Comparison of ENCODE assay signal across 1 fruit fly cellular context in the genomic region with DNA sequence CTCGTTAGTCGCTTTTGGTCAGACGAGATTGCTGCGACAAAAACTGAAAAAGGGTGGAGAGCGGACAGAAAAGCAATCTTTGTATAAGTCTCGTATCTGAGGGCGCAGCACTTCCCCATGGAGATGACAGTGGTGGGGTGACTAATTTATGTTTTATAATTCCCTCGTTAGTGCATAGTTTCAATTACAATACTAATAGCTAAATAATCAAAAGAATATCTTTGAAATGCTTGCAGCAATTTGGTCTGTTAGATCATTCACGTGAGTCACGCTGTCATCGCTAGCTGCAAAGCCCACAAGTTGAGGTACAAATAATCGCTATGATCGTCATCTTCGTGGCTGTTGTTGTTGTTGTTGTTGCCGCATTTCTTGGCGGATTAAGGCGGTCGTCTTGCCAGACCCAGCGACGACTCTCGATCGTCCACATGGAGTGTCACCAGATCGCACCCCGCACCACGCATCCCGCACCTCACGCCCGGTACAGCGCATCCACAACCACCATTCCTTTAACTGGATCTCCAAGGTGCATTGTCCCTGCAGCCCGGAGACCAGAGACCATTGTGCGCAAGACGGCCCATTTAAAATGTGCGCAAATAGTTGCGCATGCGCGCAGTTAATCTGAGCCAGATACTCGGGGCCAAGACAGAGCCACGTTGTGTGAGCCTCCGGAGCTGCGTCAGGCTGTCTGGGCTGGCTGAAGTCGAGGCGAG.
TF ChIP-seq lines count a peak whose summit lies in the region.

No protein-coding gene starts in this region.

TF ChIP-seq in whole organism, embryonic, 481 proteins besides CTCF, POLR2A, EP300 and RAD21 (continued from another document and continues in another):
- TF ChIP-seq CG13424 (tag; optimal IDR thresholded peaks at IDR 0.05; lab: Kevin White, UChicago) (peak; percentile 15), ftz-f1 (GFP tag; optimal IDR thresholded peaks at IDR 0.05; lab: Kevin White, UChicago) (no peak), CG1792 (GFP tag; optimal IDR thresholded peaks at IDR 0.05; lab: Kevin White, UChicago) (no peak), tio (GFP tag; optimal IDR thresholded peaks at IDR 0.05; lab: Kevin White, UChicago) (no peak), CG4360 (GFP tag; IDR thresholded peaks at IDR 0.05; lab: Robert Waterston, UW) (peak; percentile 67), CG7928 (GFP tag; optimal IDR thresholded peaks at IDR 0.05; lab: Kevin White, UChicago) (no peak), sim (GFP tag; IDR thresholded peaks at IDR 0.05; lab: Robert Waterston, UW) (peak; percentile 55; the same call in 1 of the 2 replicates), Hr78 (GFP tag; optimal IDR thresholded peaks at IDR 0.05; lab: Kevin White, UChicago) (no peak), Doc3 (GFP tag; IDR thresholded peaks at IDR 0.05; lab: Robert Waterston, UW; ENCODE audit: partially characterized antibody) (peak; percentile 64), CG7556 (GFP tag; optimal IDR thresholded peaks at IDR 0.05; lab: Kevin White, UChicago) (no peak), CG8478 (optimal IDR thresholded peaks at IDR 0.05; lab: Kevin White, UChicago) (no peak), Usf (GFP tag; optimal IDR thresholded peaks at IDR 0.05; lab: Kevin White, UChicago) (no peak), Dip3 (GFP tag; optimal IDR thresholded peaks at IDR 0.05; lab: Kevin White, UChicago) (no peak), Sin3A (optimal IDR thresholded peaks at IDR 0.05; lab: Kevin White, UChicago) (no peak), CG31365 (tag; optimal IDR thresholded peaks at IDR 0.05; lab: Kevin White, UChicago) (no peak), scrt (GFP tag; optimal IDR thresholded peaks at IDR 0.05; lab: Kevin White, UChicago) (no peak), CG18764 (GFP tag; optimal IDR thresholded peaks at IDR 0.05; lab: Kevin White, UChicago) (no peak), CG32532 (GFP tag; IDR thresholded peaks at IDR 0.05; lab: Robert Waterston, UW) (no peak), Neu2 (GFP tag; optimal IDR thresholded peaks at IDR 0.05; lab: Kevin White, UChicago; ENCODE audit: borderline replicate concordance) (no peak), pan (optimal IDR thresholded peaks at IDR 0.05; lab: Kevin White, UChicago) (no peak), pan (GFP tag; optimal IDR thresholded peaks at IDR 0.05 in 1 of 2, IDR thresholded peaks at IDR 0.05 in 1 of 2) (peak in 1 of 2 experiments; percentile 26), CG15601 (tag; optimal IDR thresholded peaks at IDR 0.05; lab: Kevin White, UChicago) (peak; percentile 7), peb (GFP tag; IDR thresholded peaks at IDR 0.05; lab: Robert Waterston, UW) (peak; percentile 24; the same call in 1 of the 2 replicates), sna (GFP tag; IDR thresholded peaks at IDR 0.05; lab: Robert Waterston, UW; ENCODE audit: partially characterized antibody) (peak; percentile 33; the same call in 1 of the 2 replicates), ken (GFP tag; IDR thresholded peaks at IDR 0.05; lab: Robert Waterston, UW) (no peak), hkb (optimal IDR thresholded peaks at IDR 0.05; lab: Kevin White, UChicago) (no peak), hkb (GFP tag; IDR thresholded peaks at IDR 0.05; lab: Robert Waterston, UW) (peak; percentile 54), CkIIα-i1 (GFP tag; IDR thresholded peaks at IDR 0.05; lab: Robert Waterston, UW) (no peak), CG9876 (GFP tag; optimal IDR thresholded peaks at IDR 0.05; lab: Kevin White, UChicago) (no peak), CG6272 (GFP tag; IDR thresholded peaks at IDR 0.05; lab: Robert Waterston, UW) (peak; percentile 24; the same call in 1 of the 2 replicates), CG10274 (GFP tag; optimal IDR thresholded peaks at IDR 0.05; lab: Kevin White, UChicago) (no peak), CG15479 (GFP tag; optimal IDR thresholded peaks at IDR 0.05; lab: Kevin White, UChicago) (no peak), CG14710 (tag; optimal IDR thresholded peaks at IDR 0.05; lab: Kevin White, UChicago) (peak; percentile 47), CG6254 (GFP tag; optimal IDR thresholded peaks at IDR 0.05; lab: Kevin White, UChicago) (peak; percentile 32), kay (GFP tag; optimal IDR thresholded peaks at IDR 0.05; lab: Kevin White, UChicago) (no peak), Meics (GFP tag; optimal IDR thresholded peaks at IDR 0.05; lab: Kevin White, UChicago) (no peak), E2f1 (GFP tag; IDR thresholded peaks at IDR 0.05; lab: Robert Waterston, UW) (peak; percentile 36; the same call in 1 of the 2 replicates), ttk (GFP tag; IDR thresholded peaks at IDR 0.05; lab: Robert Waterston, UW) (peak; percentile 47), CG2199 (GFP tag; IDR thresholded peaks at IDR 0.05; lab: Robert Waterston, UW) (peak; percentile 18; the same call in 1 of the 3 replicates), sisA (GFP tag; IDR thresholded peaks at IDR 0.05; lab: Robert Waterston, UW) (peak; percentile 47; the same call in 1 of the 2 replicates), CG18476 (GFP tag; optimal IDR thresholded peaks at IDR 0.05; lab: Kevin White, UChicago) (no peak), Trl (optimal IDR thresholded peaks at IDR 0.05; lab: Kevin White, UChicago) (no peak), Trl (GFP tag; optimal IDR thresholded peaks at IDR 0.05; lab: Kevin White, UChicago) (no peak), klu (GFP tag; IDR thresholded peaks at IDR 0.05; lab: Robert Waterston, UW) (no peak), cato (GFP tag; optimal IDR thresholded peaks at IDR 0.05; lab: Kevin White, UChicago; ENCODE audit: borderline replicate concordance) (no peak), CG17361 (GFP tag; IDR thresholded peaks at IDR 0.05; lab: Robert Waterston, UW) (peak; percentile 36; the same call in 1 of the 3 replicates), gcm (GFP tag; optimal IDR thresholded peaks at IDR 0.05; lab: Kevin White, UChicago) (no peak), Asciz (GFP tag; optimal IDR thresholded peaks at IDR 0.05; lab: Kevin White, UChicago) (peak; percentile 34), CG12236 (GFP tag; optimal IDR thresholded peaks at IDR 0.05; lab: Kevin White, UChicago) (no peak), tin (GFP tag; optimal IDR thresholded peaks at IDR 0.05; lab: Kevin White, UChicago) (peak; percentile 40), CG9727 (GFP tag; optimal IDR thresholded peaks at IDR 0.05; lab: Kevin White, UChicago) (peak; percentile 5), fd96Cb (tag; optimal IDR thresholded peaks at IDR 0.05; lab: Kevin White, UChicago) (peak; percentile 44), CG32767 (GFP tag; IDR thresholded peaks at IDR 0.05; lab: Robert Waterston, UW) (no peak), jumu (GFP tag; optimal IDR thresholded peaks at IDR 0.05; lab: Kevin White, UChicago) (peak; percentile 4), CG12071 (GFP tag; optimal IDR thresholded peaks at IDR 0.05; lab: Kevin White, UChicago) (peak; percentile 1), corto (GFP tag; optimal IDR thresholded peaks at IDR 0.05; lab: Kevin White, UChicago) (peak; percentile 56), psq (GFP tag; optimal IDR thresholded peaks at IDR 0.05; lab: Kevin White, UChicago) (no peak), Antp (GFP tag; optimal IDR thresholded peaks at IDR 0.05; lab: Kevin White, UChicago) (no peak), Tbp (GFP tag; optimal IDR thresholded peaks at IDR 0.05; lab: Kevin White, UChicago) (no peak), CG42726 (GFP tag; IDR thresholded peaks at IDR 0.05; lab: Robert Waterston, UW; ENCODE audit: partially characterized antibody) (no peak), NK7.1 (GFP tag; optimal IDR thresholded peaks at IDR 0.05; lab: Kevin White, UChicago) (no peak), twi (tag; optimal IDR thresholded peaks at IDR 0.05; lab: Kevin White, UChicago) (no peak), Dll (GFP tag; IDR thresholded peaks at IDR 0.05; lab: Robert Waterston, UW; ENCODE audit: partially characterized antibody) (peak; percentile 72; the same call in 3 of the 4 replicates), fd64A (GFP tag; optimal IDR thresholded peaks at IDR 0.05; lab: Kevin White, UChicago) (peak; percentile 17), gfzf (GFP tag; optimal IDR thresholded peaks at IDR 0.05; lab: Kevin White, UChicago) (no peak), zen2 (GFP tag; IDR thresholded peaks at IDR 0.05; lab: Robert Waterston, UW; ENCODE audit: partially characterized antibody) (no peak; the same call in 2 of the 3 replicates), CG34224 (GFP tag; IDR thresholded peaks at IDR 0.05; lab: Robert Waterston, UW; ENCODE audit: partially characterized antibody) (no peak), emc (GFP tag; optimal IDR thresholded peaks at IDR 0.05; lab: Kevin White, UChicago) (no peak), Vsx1 (GFP tag; optimal IDR thresholded peaks at IDR 0.05; lab: Kevin White, UChicago) (no peak), CG14860 (GFP tag; IDR thresholded peaks at IDR 0.05; lab: Robert Waterston, UW; ENCODE audit: partially characterized antibody) (peak; percentile 45; the same call in 1 of the 3 replicates), ara (GFP tag; IDR thresholded peaks at IDR 0.05; lab: Robert Waterston, UW) (peak; percentile 74; the same call in 1 of the 2 replicates), aop (GFP tag; IDR thresholded peaks at IDR 0.05; lab: Robert Waterston, UW) (no peak), CG11247 (GFP tag; IDR thresholded peaks at IDR 0.05; lab: Robert Waterston, UW) (no peak), Elba2 (GFP tag; optimal IDR thresholded peaks at IDR 0.05; lab: Kevin White, UChicago) (no peak), ase (GFP tag; IDR thresholded peaks at IDR 0.05; lab: Robert Waterston, UW) (0 out of 3 replicates have a peak, but pooled peaks have one; percentile 52), B-H1 (GFP tag; IDR thresholded peaks at IDR 0.05; lab: Robert Waterston, UW) (no peak), ham (GFP tag; IDR thresholded peaks at IDR 0.05; lab: Robert Waterston, UW) (no peak), Atf6 (GFP tag; IDR thresholded peaks at IDR 0.05; lab: Robert Waterston, UW) (no peak), Xrp1 (GFP tag; IDR thresholded peaks at IDR 0.05; lab: Robert Waterston, UW) (peak; percentile 75), lov (optimal IDR thresholded peaks at IDR 0.05; lab: Kevin White, UChicago) (no peak), lov (GFP tag; IDR thresholded peaks at IDR 0.05; lab: Robert Waterston, UW) (0 out of 3 replicates have a peak, but pooled peaks have one; percentile 35), CrebB (tag; optimal IDR thresholded peaks at IDR 0.05; lab: Kevin White, UChicago) (no peak), Dad (GFP tag; optimal IDR thresholded peaks at IDR 0.05; lab: Kevin White, UChicago) (no peak), gem (tag; optimal IDR thresholded peaks at IDR 0.05; lab: Kevin White, UChicago) (peak; percentile 24), CG14667 (GFP tag; IDR thresholded peaks at IDR 0.05; lab: Robert Waterston, UW) (no peak), CG10431 (GFP tag; optimal IDR thresholded peaks at IDR 0.05; lab: Kevin White, UChicago) (no peak), maf-S (GFP tag; optimal IDR thresholded peaks at IDR 0.05; lab: Kevin White, UChicago) (no peak), CG10267 (tag; optimal IDR thresholded peaks at IDR 0.05; lab: Kevin White, UChicago) (peak; percentile 23), Oli (tag; optimal IDR thresholded peaks at IDR 0.05; lab: Kevin White, UChicago) (no peak), Sry-β (GFP tag; optimal IDR thresholded peaks at IDR 0.05; lab: Kevin White, UChicago) (peak; percentile 21), CG10321 (GFP tag; IDR thresholded peaks at IDR 0.05; lab: Robert Waterston, UW) (no peak), Ptx1 (GFP tag; IDR thresholded peaks at IDR 0.05; lab: Robert Waterston, UW) (0 out of 2 replicates have a peak, but pooled peaks have one; percentile 21), Scr (GFP tag; IDR thresholded peaks at IDR 0.05; lab: Robert Waterston, UW; ENCODE audit: partially characterized antibody) (peak; percentile 59), CG15696 (tag; optimal IDR thresholded peaks at IDR 0.05; lab: Kevin White, UChicago) (no peak), bbx (GFP tag; IDR thresholded peaks at IDR 0.05; lab: Robert Waterston, UW; ENCODE audit: partially characterized antibody) (0 out of 2 replicates have a peak, but pooled peaks have one; percentile 28), CG7839 (tag; optimal IDR thresholded peaks at IDR 0.05; lab: Kevin White, UChicago) (peak; percentile 15), CG30431 (GFP tag; optimal IDR thresholded peaks at IDR 0.05; lab: Kevin White, UChicago) (no peak), wor (GFP tag; IDR thresholded peaks at IDR 0.05; lab: Robert Waterston, UW) (no peak), CG4328 (GFP tag; optimal IDR thresholded peaks at IDR 0.05; lab: Kevin White, UChicago) (no peak), CG3163 (GFP tag; optimal IDR thresholded peaks at IDR 0.05; lab: Kevin White, UChicago) (no peak), sens (GFP tag; lab: Kevin White, UChicago) (peak; percentile 81), esg (GFP tag; conservative IDR thresholded peaks at IDR 0.05; lab: Robert Waterston, UW) (no peak; the same call in 1 of the 2 replicates), BEAF-32 (GFP tag; optimal IDR thresholded peaks at IDR 0.05; lab: Kevin White, UChicago) (peak; percentile 36), Hmx (GFP tag; optimal IDR thresholded peaks at IDR 0.05; lab: Kevin White, UChicago) (no peak), tap (tag; optimal IDR thresholded peaks at IDR 0.05; lab: Kevin White, UChicago) (peak; percentile 62), CG8359 (GFP tag; optimal IDR thresholded peaks at IDR 0.05; lab: Kevin White, UChicago; ENCODE audit: borderline replicate concordance) (no peak), Aef1 (GFP tag; IDR thresholded peaks at IDR 0.05; lab: Robert Waterston, UW) (no peak), Eip74EF (GFP tag; optimal IDR thresholded peaks at IDR 0.05; lab: Kevin White, UChicago) (no peak), stwl (tag; optimal IDR thresholded peaks at IDR 0.05; lab: Kevin White, UChicago) (no peak), Mes4 (GFP tag; optimal IDR thresholded peaks at IDR 0.05; lab: Kevin White, UChicago) (no peak), usp (GFP tag; optimal IDR thresholded peaks at IDR 0.05; lab: Kevin White, UChicago) (no peak), CG17385 (GFP tag; optimal IDR thresholded peaks at IDR 0.05; lab: Kevin White, UChicago) (no peak), da (GFP tag; optimal IDR thresholded peaks at IDR 0.05; lab: Kevin White, UChicago) (no peak), CG1832 (GFP tag; optimal IDR thresholded peaks at IDR 0.05; lab: Kevin White, UChicago) (no peak), Rx (GFP tag; IDR thresholded peaks at IDR 0.05; lab: Robert Waterston, UW) (no peak), hbn (GFP tag; IDR thresholded peaks at IDR 0.05; lab: Robert Waterston, UW; ENCODE audit: partially characterized antibody) (peak; percentile 33; the same call in 1 of the 2 replicates), CG31441 (GFP tag; IDR thresholded peaks at IDR 0.05; lab: Robert Waterston, UW) (peak; percentile 25; the same call in 1 of the 2 replicates), CG3065 (GFP tag; optimal IDR thresholded peaks at IDR 0.05; lab: Kevin White, UChicago) (no peak), CG31224 (GFP tag; IDR thresholded peaks at IDR 0.05; lab: Robert Waterston, UW) (no peak), CG13287 (GFP tag; IDR thresholded peaks at IDR 0.05; lab: Robert Waterston, UW; ENCODE audit: partially characterized antibody) (peak; percentile 39; the same call in 1 of the 2 replicates), repo (GFP tag; optimal IDR thresholded peaks at IDR 0.05; lab: Kevin White, UChicago) (no peak)
